Fruit fly (Drosophila melanogaster) whole organism, embryonic: Measurements from ENCODE around the gene Sirt4.

Experiments
- ATbp ChIP-seq: fragments of 200-800 bp; sonication (Bioruptor generic); optimal IDR thresholded peaks from 2 replicates; lab custom pipeline; 2017; ENCODE audit warnings: missing biosample characterization, mild to moderate bottlenecking, missing genetic modification characterization, missing genetic modification reagents
- Aef1 ChIP-seq: fragments of 200-800 bp; sonication (Bioruptor generic); IDR thresholded peaks from 3 replicates; pipeline ENCODE4 v1.3.6; 2022; ENCODE audit warnings: missing biosample characterization, missing genetic modification characterization
- CG10543 ChIP-seq: fragments of 200-800 bp; sonication (Bioruptor generic); optimal IDR thresholded peaks from 3 replicates; lab custom pipeline; 2017; ENCODE audit warnings: missing biosample characterization, mild to moderate bottlenecking, missing genetic modification characterization, moderate library complexity
- CG12071 ChIP-seq: fragments of 200-800 bp; sonication (Bioruptor generic); optimal IDR thresholded peaks from 3 replicates; lab custom pipeline; 2018; ENCODE audit warnings: missing biosample characterization, mild to moderate bottlenecking, missing genetic modification characterization
- CG12155 ChIP-seq: fragments of 200-800 bp; sonication (Bioruptor generic); optimal IDR thresholded peaks from 3 replicates; lab custom pipeline; 2016; ENCODE audit warnings: missing biosample characterization, missing genetic modification characterization
- CG12219 ChIP-seq: fragments of 200-800 bp; sonication (Bioruptor generic); optimal IDR thresholded peaks from 3 replicates; lab custom pipeline; 2018; ENCODE audit warnings: missing biosample characterization, mild to moderate bottlenecking, missing genetic modification characterization
- CG13123 ChIP-seq: fragments of 200-800 bp; sonication (Bioruptor generic); optimal IDR thresholded peaks from 2 replicates; lab custom pipeline; 2016; ENCODE audit warnings: missing biosample characterization, missing genetic modification characterization
- CG14050 ChIP-seq: fragments of 200-800 bp; sonication (Bioruptor generic); IDR thresholded peaks from 3 replicates; pipeline ENCODE4 v1.3.6; 2022; ENCODE audit warnings: missing biosample characterization, missing genetic modification characterization
- CG15479 ChIP-seq: fragments of 200-800 bp; sonication (Bioruptor generic); optimal IDR thresholded peaks from 3 replicates; lab custom pipeline; 2019; ENCODE audit warnings: missing biosample characterization, mild to moderate bottlenecking, missing genetic modification characterization, moderate library complexity
- CG1792 ChIP-seq: fragments of 200-800 bp; sonication (Bioruptor generic); optimal IDR thresholded peaks from 2 replicates; lab custom pipeline; 2016; ENCODE audit warnings: missing biosample characterization, missing genetic modification characterization
- CG18599 ChIP-seq: fragments of 200-800 bp; sonication (Bioruptor generic); optimal IDR thresholded peaks from 3 replicates; lab custom pipeline; 2017; ENCODE audit warnings: missing biosample characterization, missing genetic modification characterization, mild to moderate bottlenecking, moderate library complexity, missing genetic modification reagents
- CG2875 ChIP-seq: fragments of 200-800 bp; sonication (Bioruptor generic); optimal IDR thresholded peaks from 2 replicates; lab custom pipeline; 2017; ENCODE audit warnings: missing biosample characterization, mild to moderate bottlenecking, missing genetic modification characterization, missing genetic modification reagents
- CG6765 ChIP-seq: fragments of 200-800 bp; sonication (Bioruptor generic); optimal IDR thresholded peaks from 3 replicates; lab custom pipeline; 2017; ENCODE audit warnings: missing biosample characterization, mild to moderate bottlenecking, missing genetic modification characterization
- CG7357 ChIP-seq: fragments of 200-800 bp; sonication (Bioruptor generic); IDR thresholded peaks from 3 replicates; pipeline ENCODE4 v1.3.6; 2022; ENCODE audit warnings: missing biosample characterization, missing genetic modification characterization
- CG7786 ChIP-seq: fragments of 200-800 bp; sonication (Bioruptor generic); optimal IDR thresholded peaks from 2 replicates; lab custom pipeline; 2016; ENCODE audit warnings: missing biosample characterization, missing genetic modification characterization
- CG9797 ChIP-seq: fragments of 200-800 bp; sonication (Bioruptor generic); optimal IDR thresholded peaks from 3 replicates; lab custom pipeline; 2018; ENCODE audit warnings: missing biosample characterization, mild to moderate bottlenecking, missing genetic modification characterization
- CrebB ChIP-seq: fragments of 200-800 bp; sonication (Bioruptor generic); optimal IDR thresholded peaks from 3 replicates; lab custom pipeline; 2018; ENCODE audit warnings: missing biosample characterization, mild to moderate bottlenecking, missing genetic modification characterization
- Deaf1 ChIP-seq: fragments of 200-800 bp; optimal IDR thresholded peaks from 3 replicates; lab custom pipeline; 2019; ENCODE audit warnings: missing biosample characterization, mild to moderate bottlenecking, missing genetic modification characterization, moderate library complexity
- Dip2 ChIP-seq: fragments of 200-800 bp; sonication (Bioruptor generic); IDR thresholded peaks from 2 replicates; pipeline ENCODE4 v1.3.6; 2022; ENCODE audit warnings: missing biosample characterization, missing genetic modification characterization
- H15 ChIP-seq: fragments of 200-800 bp; sonication (Bioruptor generic); IDR thresholded peaks from 3 replicates; pipeline ENCODE4 v1.3.6; 2022; ENCODE audit warnings: missing biosample characterization, missing genetic modification characterization
- H2.0 ChIP-seq: fragments of 200-800 bp; sonication (Bioruptor generic); IDR thresholded peaks from 2 replicates; pipeline ENCODE4 v1.3.6; 2022; ENCODE audit warnings: missing biosample characterization, missing genetic modification characterization
- HLH3B ChIP-seq: fragments of 200-800 bp; sonication (Bioruptor generic); IDR thresholded peaks from 2 replicates; pipeline ENCODE4 v1.3.6; 2022; ENCODE audit warnings: missing biosample characterization, missing genetic modification characterization
- HLH4C ChIP-seq: fragments of 200-800 bp; sonication (Bioruptor generic); IDR thresholded peaks from 3 replicates; pipeline ENCODE4 v1.3.6; 2022; ENCODE audit warnings: missing biosample characterization, missing genetic modification characterization; ENCODE audit not compliant: partially characterized antibody
- Hmx ChIP-seq: fragments of 200-800 bp; sonication (Bioruptor generic); optimal IDR thresholded peaks from 2 replicates; lab custom pipeline; 2016; ENCODE audit warnings: missing biosample characterization, missing genetic modification characterization
- Kr ChIP-seq: fragments of 200-800 bp; sonication (Bioruptor generic); optimal IDR thresholded peaks from 2 replicates; lab custom pipeline; 2017; ENCODE audit warnings: missing biosample characterization, mild to moderate bottlenecking, missing genetic modification characterization
- Lim3 ChIP-seq: fragments of 200-800 bp; sonication (Bioruptor generic); IDR thresholded peaks from 2 replicates; pipeline ENCODE4 v1.3.6; 2022; ENCODE audit warnings: missing biosample characterization, missing genetic modification characterization
- Mad ChIP-seq: fragments of 200-800 bp; sonication (Bioruptor generic); optimal IDR thresholded peaks from 2 replicates; lab custom pipeline; 2016; ENCODE audit warnings: missing biosample characterization, missing genetic modification characterization
- Mrtf ChIP-seq: fragments of 200-800 bp; sonication (Bioruptor generic); IDR thresholded peaks from 3 replicates; pipeline ENCODE4 v1.3.6; 2022; ENCODE audit warnings: missing biosample characterization, missing genetic modification characterization
- NFAT ChIP-seq: fragments of 200-800 bp; sonication (Bioruptor generic); IDR thresholded peaks from 2 replicates; pipeline ENCODE4 v1.3.6; 2022; ENCODE audit warnings: missing biosample characterization, missing genetic modification characterization
- Nf-YA ChIP-seq: fragments of 200-800 bp; sonication (Bioruptor generic); IDR thresholded peaks from 2 replicates; pipeline ENCODE4 v1.3.6; 2022; ENCODE audit warnings: missing biosample characterization, missing genetic modification characterization
- Rfx ChIP-seq: fragments of 200-800 bp; sonication (Bioruptor generic); IDR thresholded peaks from 2 replicates; pipeline ENCODE4 v1.3.6; 2022; ENCODE audit warnings: missing biosample characterization, missing genetic modification characterization
- Sry-δ ChIP-seq: fragments of 200-800 bp; sonication (Bioruptor generic); optimal IDR thresholded peaks from 2 replicates; lab custom pipeline; 2016; ENCODE audit warnings: missing biosample characterization, missing genetic modification characterization
- Tbp ChIP-seq: fragments of >200 bp; optimal IDR thresholded peaks from 2 replicates; lab custom pipeline; 2018; ENCODE audit warnings: missing biosample characterization, missing genetic modification characterization
- YL-1 ChIP-seq: fragments of 200-800 bp; sonication (Bioruptor generic); optimal IDR thresholded peaks from 3 replicates; lab custom pipeline; 2017; ENCODE audit warnings: missing biosample characterization, mild to moderate bottlenecking, missing genetic modification characterization
- amos ChIP-seq: fragments of 200-800 bp; sonication (Bioruptor generic); IDR thresholded peaks from 2 replicates; pipeline ENCODE4 v1.3.6; 2022; ENCODE audit warnings: missing biosample characterization, missing genetic modification characterization; ENCODE audit not compliant: partially characterized antibody
- ash1 ChIP-seq: fragments of 200-800 bp; sonication (Bioruptor generic); optimal IDR thresholded peaks from 2 replicates; lab custom pipeline; 2018; ENCODE audit warnings: missing biosample characterization, mild to moderate bottlenecking, missing genetic modification characterization
- da ChIP-seq: fragments of 200-800 bp; sonication (Bioruptor generic); optimal IDR thresholded peaks from 2 replicates; lab custom pipeline; 2016; ENCODE audit warnings: missing biosample characterization, missing genetic modification characterization
- gfzf ChIP-seq: fragments of 200-800 bp; sonication (Bioruptor generic); optimal IDR thresholded peaks from 2 replicates; lab custom pipeline; 2016; ENCODE audit warnings: missing biosample characterization, mild to moderate bottlenecking, missing genetic modification characterization, moderate library complexity
- grau ChIP-seq: fragments of 200-800 bp; optimal IDR thresholded peaks from 3 replicates; lab custom pipeline; 2019; ENCODE audit warnings: missing biosample characterization, mild to moderate bottlenecking, missing genetic modification characterization, moderate library complexity
- gsb ChIP-seq: fragments of 200-800 bp; sonication (Bioruptor generic); IDR thresholded peaks from 2 replicates; pipeline ENCODE4 v1.3.6; 2022; ENCODE audit warnings: missing biosample characterization, missing genetic modification characterization
- h ChIP-seq: fragments of >200 bp; optimal IDR thresholded peaks from 2 replicates; lab custom pipeline; 2017
- ind ChIP-seq: fragments of 200-800 bp; sonication (Bioruptor generic); optimal IDR thresholded peaks from 3 replicates; lab custom pipeline; 2016; ENCODE audit warnings: missing biosample characterization, missing genetic modification characterization
- jumu ChIP-seq: fragments of 200-800 bp; sonication (Bioruptor generic); optimal IDR thresholded peaks from 3 replicates; lab custom pipeline; 2016; ENCODE audit warnings: missing biosample characterization, missing genetic modification characterization
- knrl ChIP-seq: fragments of 200-800 bp; sonication (Bioruptor generic); IDR thresholded peaks from 3 replicates; pipeline ENCODE4 v1.3.6; 2022; ENCODE audit warnings: missing biosample characterization, missing genetic modification characterization; ENCODE audit not compliant: partially characterized antibody
- lmd ChIP-seq: fragments of 200-800 bp; sonication (Bioruptor generic); IDR thresholded peaks from 2 replicates; pipeline ENCODE4 v1.3.6; 2022; ENCODE audit warnings: missing biosample characterization, missing genetic modification characterization
- mirr ChIP-seq: fragments of 200-800 bp; sonication (Bioruptor generic); optimal IDR thresholded peaks from 3 replicates; lab custom pipeline; 2018; ENCODE audit warnings: missing biosample characterization, mild to moderate bottlenecking, missing genetic modification characterization
- mld ChIP-seq: fragments of 200-800 bp; sonication (Bioruptor generic); IDR thresholded peaks from 3 replicates; pipeline ENCODE4 v1.3.6; 2022; ENCODE audit warnings: missing biosample characterization, missing genetic modification characterization; ENCODE audit not compliant: partially characterized antibody
- pho ChIP-seq: fragments of 200-800 bp; sonication (Bioruptor generic); optimal IDR thresholded peaks from 2 replicates; lab custom pipeline; 2016; ENCODE audit warnings: missing biosample characterization, missing genetic modification characterization
- slou ChIP-seq: fragments of 200-800 bp; sonication (Bioruptor generic); optimal IDR thresholded peaks from 3 replicates; lab custom pipeline; 2016; ENCODE audit warnings: missing biosample characterization, missing genetic modification characterization
- ssp ChIP-seq: fragments of 200-800 bp; sonication (Bioruptor generic); IDR thresholded peaks from 2 replicates; pipeline ENCODE4 v1.3.6; 2022; ENCODE audit warnings: missing biosample characterization, missing genetic modification characterization
- tll ChIP-seq, 2 experiments: fragments of 200-800 bp in 1 of 2; fragments of >200 bp in 1 of 2; sonication (Bioruptor generic) in 1 of 2; optimal IDR thresholded peaks; 2 replicates each; lab custom pipeline; 2017 to 2019; ENCODE audit warnings: missing biosample characterization in 2 of 2, missing genetic modification characterization in 2 of 2, mild to moderate bottlenecking in 1 of 2, moderate library complexity in 1 of 2
- wor ChIP-seq: fragments of 200-800 bp; sonication (Bioruptor generic); IDR thresholded peaks from 2 replicates; pipeline ENCODE4 v1.3.6; 2022; ENCODE audit warnings: missing biosample characterization, missing genetic modification characterization

The Sirt4 gene

dm6 chrX:5639083-5639482, 26.7 kb downstream of the Sirt4 start (continued):
- TF ChIP-seq CG1792 (GFP tag; lab: Kevin White, UChicago): no peak
- peak; percentile 55 for TF ChIP-seq lmd (GFP tag; lab: Robert Waterston, UW)
- no peak for TF ChIP-seq Mrtf (GFP tag; lab: Robert Waterston, UW)
- TF ChIP-seq CG12219 (GFP tag; lab: Kevin White, UChicago): peak; percentile 46
- no peak for TF ChIP-seq Dip2 (GFP tag; lab: Robert Waterston, UW)
- TF ChIP-seq amos (GFP tag; lab: Robert Waterston, UW): no peak
- peak; percentile 53 for TF ChIP-seq CG7786 (GFP tag; lab: Kevin White, UChicago)
- no peak for TF ChIP-seq mirr
- TF ChIP-seq Tbp (GFP tag; lab: Kevin White, UChicago): no peak
- no peak for TF ChIP-seq da (GFP tag; lab: Kevin White, UChicago)
- no peak for TF ChIP-seq Nf-YA (GFP tag; lab: Robert Waterston, UW)
- no peak for TF ChIP-seq Kr
- TF ChIP-seq YL-1: no peak
- no peak for TF ChIP-seq Sry-δ (GFP tag; lab: Kevin White, UChicago)
- peak; percentile 51 for TF ChIP-seq CG18599 (GFP tag; lab: Kevin White, UChicago)
- no peak for TF ChIP-seq NFAT (GFP tag; lab: Robert Waterston, UW)
- TF ChIP-seq Rfx (GFP tag; lab: Robert Waterston, UW): peak; percentile 27; the same call in 1 of the 2 replicates
- no peak for TF ChIP-seq CG9797
- TF ChIP-seq CG12155 (GFP tag; lab: Kevin White, UChicago): no peak
- no peak for TF ChIP-seq CG15479 (GFP tag; lab: Kevin White, UChicago)
- TF ChIP-seq CG14050 (GFP tag; lab: Robert Waterston, UW): no peak
- no peak for TF ChIP-seq CG10543 (GFP tag; lab: Kevin White, UChicago)
- 0 out of 3 replicates have a peak, but pooled peaks have one; percentile 28 for TF ChIP-seq Aef1 (GFP tag; lab: Robert Waterston, UW)
- TF ChIP-seq Deaf1: no peak
- no peak for TF ChIP-seq ash1 (GFP tag; lab: Kevin White, UChicago)
- TF ChIP-seq ATbp (GFP tag; lab: Kevin White, UChicago): peak; percentile 57
- TF ChIP-seq jumu: peak; percentile 24
- peak; percentile 27 for TF ChIP-seq ind
- TF ChIP-seq HLH4C (GFP tag; lab: Robert Waterston, UW): no peak
- TF ChIP-seq CG2875 (GFP tag; lab: Kevin White, UChicago): peak; percentile 38
- TF ChIP-seq CG12071 (GFP tag; lab: Kevin White, UChicago): no peak
- TF ChIP-seq CG6765 (GFP tag; lab: Kevin White, UChicago): no peak
- TF ChIP-seq h (lab: Kevin White, UChicago): no peak
- no peak for TF ChIP-seq tll (GFP tag; optimal IDR thresholded peaks at IDR 0.05; lab: Kevin White, UChicago)
- TF ChIP-seq grau: peak; percentile 40
- peak; percentile 36; the same call in 1 of the 2 replicates for TF ChIP-seq H2.0
- 0 out of 2 replicates have a peak, but pooled peaks have one; percentile 16 for TF ChIP-seq wor
- no peak for TF ChIP-seq Lim3 (GFP tag; lab: Robert Waterston, UW)
- no peak for TF ChIP-seq slou (GFP tag; lab: Kevin White, UChicago)
- no peak for TF ChIP-seq gsb (GFP tag; lab: Robert Waterston, UW)
- peak; percentile 38; the same call in 1 of the 2 replicates for TF ChIP-seq HLH3B (GFP tag; lab: Robert Waterston, UW)
- TF ChIP-seq Mad: no peak
- no peak for TF ChIP-seq knrl
- TF ChIP-seq mld: no peak
- TF ChIP-seq gfzf: no peak
- TF ChIP-seq Hmx: no peak
- TF ChIP-seq CG13123 (GFP tag; lab: Kevin White, UChicago): no peak
- TF ChIP-seq ssp (GFP tag; lab: Robert Waterston, UW): peak; percentile 43
- no peak for TF ChIP-seq CrebB (tag; lab: Kevin White, UChicago)
- TF ChIP-seq pho (GFP tag; lab: Kevin White, UChicago): no peak
- 0 out of 3 replicates have a peak, but pooled peaks have one; percentile 42 for TF ChIP-seq CG7357 (GFP tag; lab: Robert Waterston, UW)
- TF ChIP-seq H15: no peak; the same call in 2 of the 3 replicates
